Fruit fly (Drosophila melanogaster): ENCODE measurements around the gene CG14107.

Gene CG14107

DNA sequence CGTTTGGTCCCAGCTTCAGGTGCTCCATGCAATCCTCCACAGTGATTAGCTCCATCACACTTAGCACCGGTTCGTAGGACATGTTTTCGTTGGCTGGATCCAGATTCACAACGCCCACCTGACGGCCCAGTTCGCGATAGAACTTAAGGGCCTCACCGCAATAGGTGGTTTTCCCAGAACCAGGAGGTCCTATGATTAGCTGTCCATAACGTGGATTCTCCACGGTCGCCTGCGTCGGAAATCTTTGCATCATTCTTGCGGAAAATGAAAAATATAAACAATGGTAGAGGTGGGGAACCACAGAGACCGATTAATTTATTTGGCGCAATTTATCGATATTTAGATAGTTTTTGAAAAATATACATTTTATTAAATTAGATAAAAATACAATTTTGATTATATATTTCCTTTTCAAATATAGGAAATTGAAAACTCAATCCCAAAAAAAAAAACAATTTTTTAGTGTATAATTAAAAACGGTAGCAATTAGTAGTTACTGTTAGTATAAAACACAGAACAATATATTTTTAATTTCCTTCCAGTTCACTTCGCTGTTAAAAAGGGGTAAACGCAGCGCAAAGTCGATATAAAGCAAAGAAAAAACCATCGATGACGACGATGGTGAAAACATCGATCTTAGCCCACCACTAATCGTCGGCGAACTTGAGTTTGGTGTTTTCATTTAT is 31.2 kb upstream of the CG14107 start, which contains the start of the genes CG10222 and flr (continued):
- no peak for TF ChIP-seq CG9797 (GFP tag; optimal IDR thresholded peaks at IDR 0.05)
- TF ChIP-seq NC2β (GFP tag; optimal IDR thresholded peaks at IDR 0.05) = no peak
- TF ChIP-seq amos (GFP tag; IDR thresholded peaks at IDR 0.05; ENCODE audit: partially characterized antibody) = peak; percentile 68
- TF ChIP-seq CG42726 (GFP tag; IDR thresholded peaks at IDR 0.05; ENCODE audit: partially characterized antibody) = 0 out of 2 replicates have a peak, but pooled peaks have one; percentile 42
- TF ChIP-seq Ssrp (tag; optimal IDR thresholded peaks at IDR 0.05) = no peak
- no peak for TF ChIP-seq Hr3 (GFP tag; optimal IDR thresholded peaks at IDR 0.05)
- TF ChIP-seq ash1 (GFP tag; optimal IDR thresholded peaks at IDR 0.05) = no peak
- TF ChIP-seq CG12104 (GFP tag; optimal IDR thresholded peaks at IDR 0.05) = peak; percentile 20
- TF ChIP-seq CG1647 (GFP tag; optimal IDR thresholded peaks at IDR 0.05) = no peak
- no peak for TF ChIP-seq GATAe (GFP tag; conservative IDR thresholded peaks at IDR 0.05)
- no peak for TF ChIP-seq odd (GFP tag; optimal IDR thresholded peaks at IDR 0.05)
- no peak for TF ChIP-seq jumu (GFP tag; optimal IDR thresholded peaks at IDR 0.05)
- no peak for TF ChIP-seq Oli (tag; optimal IDR thresholded peaks at IDR 0.05)
- no peak for TF ChIP-seq CG7271 (tag; optimal IDR thresholded peaks at IDR 0.05)
- TF ChIP-seq ara (GFP tag; IDR thresholded peaks at IDR 0.05) = no peak
- no peak for TF ChIP-seq lbe (GFP tag; optimal IDR thresholded peaks at IDR 0.05)
- no peak for TF ChIP-seq psq (GFP tag; optimal IDR thresholded peaks at IDR 0.05)
- no peak for TF ChIP-seq cas (GFP tag; IDR thresholded peaks at IDR 0.05)
- TF ChIP-seq CG11696 (GFP tag; IDR thresholded peaks at IDR 0.05) = no peak
- TF ChIP-seq CG3407 (GFP tag; optimal IDR thresholded peaks at IDR 0.05) = no peak
- no peak for TF ChIP-seq pho (GFP tag; optimal IDR thresholded peaks at IDR 0.05)
- no peak for TF ChIP-seq vvl (GFP tag; IDR thresholded peaks at IDR 0.05)
- no peak for TF ChIP-seq CG10209 (GFP tag; optimal IDR thresholded peaks at IDR 0.05)
- TF ChIP-seq exex (tag; optimal IDR thresholded peaks at IDR 0.05) = no peak
- no peak for TF ChIP-seq CG7928 (GFP tag; optimal IDR thresholded peaks at IDR 0.05)
- TF ChIP-seq danr (GFP tag; IDR thresholded peaks at IDR 0.05) = no peak
- peak; percentile 8 for TF ChIP-seq sug (tag; optimal IDR thresholded peaks at IDR 0.05)
- no peak for TF ChIP-seq TFAM (GFP tag; optimal IDR thresholded peaks at IDR 0.05)
- no peak for TF ChIP-seq slou (GFP tag; optimal IDR thresholded peaks at IDR 0.05)
- TF ChIP-seq CG13424 (tag; optimal IDR thresholded peaks at IDR 0.05) = peak; percentile 18
- no peak for TF ChIP-seq CG6683 (GFP tag; optimal IDR thresholded peaks at IDR 0.05)
- TF ChIP-seq ase (GFP tag; IDR thresholded peaks at IDR 0.05) = no peak
- no peak for TF ChIP-seq CG17328 (GFP tag; IDR thresholded peaks at IDR 0.05)
- TF ChIP-seq gem (tag; optimal IDR thresholded peaks at IDR 0.05) = no peak
- no peak for TF ChIP-seq CG1832 (GFP tag; optimal IDR thresholded peaks at IDR 0.05)
- TF ChIP-seq Abd-B (GFP tag; optimal IDR thresholded peaks at IDR 0.05) = no peak
- no peak for TF ChIP-seq Eip74EF (GFP tag; optimal IDR thresholded peaks at IDR 0.05)
- peak; percentile 77 for TF ChIP-seq row (GFP tag; IDR thresholded peaks at IDR 0.05)
- TF ChIP-seq Fer1 (GFP tag; optimal IDR thresholded peaks at IDR 0.05) = no peak
- TF ChIP-seq CG34224 (GFP tag; IDR thresholded peaks at IDR 0.05; ENCODE audit: partially characterized antibody) = peak; percentile 58; the same call in 2 of the 3 replicates
- no peak for TF ChIP-seq CG8944 (GFP tag; optimal IDR thresholded peaks at IDR 0.05)
- no peak for TF ChIP-seq CG15479 (GFP tag; optimal IDR thresholded peaks at IDR 0.05)
- TF ChIP-seq disco-r (GFP tag; optimal IDR thresholded peaks at IDR 0.05) = no peak
- TF ChIP-seq Sox100B (GFP tag; optimal IDR thresholded peaks at IDR 0.05) = no peak
- no peak for TF ChIP-seq CG31365 (tag; optimal IDR thresholded peaks at IDR 0.05)
- no peak for TF ChIP-seq sens-2 (GFP tag; IDR thresholded peaks at IDR 0.05)
- TF ChIP-seq tna (GFP tag; IDR thresholded peaks at IDR 0.05; ENCODE audit: partially characterized antibody) = peak; percentile 22; the same call in 1 of the 2 replicates
- no peak for TF ChIP-seq HHEX (GFP tag; optimal IDR thresholded peaks at IDR 0.05)
- no peak for TF ChIP-seq ato (GFP tag; IDR thresholded peaks at IDR 0.05; ENCODE audit: partially characterized antibody)

Measured in whole organism, embryonic.